Fruit fly (Drosophila melanogaster) whole organism, pupa: ENCODE measurements around the gene CG32856.

Experiments used
- CG10348 ChIP-seq: fragments of 200-800 bp; sonication (Bioruptor generic); IDR thresholded peaks from 2 replicates; pipeline ENCODE4 v1.3.6; 2022; ENCODE audit warnings: missing biosample characterization, missing genetic modification characterization
- CG12605 ChIP-seq: fragments of 200-800 bp; sonication (Bioruptor generic); IDR thresholded peaks from 2 replicates; pipeline ENCODE4 v1.3.6; 2022; ENCODE audit warnings: missing biosample characterization, missing genetic modification characterization
- CG13204 ChIP-seq: fragments of 200-800 bp; sonication (Bioruptor generic); optimal IDR thresholded peaks from 2 replicates; lab custom pipeline; 2018; ENCODE audit warnings: missing biosample characterization, mild to moderate bottlenecking, missing genetic modification characterization, moderate library complexity
- CG14655 ChIP-seq: fragments of 200-800 bp; sonication (Bioruptor generic); optimal IDR thresholded peaks from 3 replicates; lab custom pipeline; 2017; ENCODE audit warnings: mild to moderate bottlenecking, missing biosample characterization, missing genetic modification reagents, missing genetic modification characterization
- CG15710 ChIP-seq: fragments of 200-800 bp; sonication (Bioruptor generic); optimal IDR thresholded peaks from 2 replicates; lab custom pipeline; 2018; ENCODE audit warnings: missing biosample characterization, mild to moderate bottlenecking, missing genetic modification characterization, moderate library complexity
- CG17806 ChIP-seq: fragments of 200-800 bp; sonication (Bioruptor generic); optimal IDR thresholded peaks from 2 replicates; lab custom pipeline; 2018; ENCODE audit warnings: missing biosample characterization, mild to moderate bottlenecking, missing genetic modification characterization, moderate library complexity
- CG32121 ChIP-seq: fragments of 200-800 bp; sonication (Bioruptor generic); IDR thresholded peaks from 2 replicates; pipeline ENCODE4 v1.3.6; 2022; ENCODE audit warnings: missing biosample characterization, missing genetic modification characterization
- CG34367 ChIP-seq: fragments of 200-800 bp; sonication (Bioruptor generic); optimal IDR thresholded peaks from 2 replicates; lab custom pipeline; 2018; ENCODE audit warnings: missing biosample characterization, mild to moderate bottlenecking, missing genetic modification characterization
- CG4496 ChIP-seq: fragments of 200-800 bp; sonication (Bioruptor generic); IDR thresholded peaks from 3 replicates; pipeline ENCODE4 v1.3.6; 2022; ENCODE audit warnings: missing biosample characterization, missing genetic modification characterization
- CG8159 ChIP-seq: fragments of 200-800 bp; sonication (Bioruptor generic); optimal IDR thresholded peaks from 3 replicates; lab custom pipeline; 2018; ENCODE audit warnings: missing biosample characterization, mild to moderate bottlenecking, missing genetic modification characterization, moderate library complexity
- CG8301 ChIP-seq: fragments of 200-800 bp; sonication (Bioruptor generic); optimal IDR thresholded peaks from 2 replicates; lab custom pipeline; 2018; ENCODE audit warnings: missing biosample characterization, mild to moderate bottlenecking, missing genetic modification characterization
- CG9948 ChIP-seq: fragments of 200-800 bp; sonication (Bioruptor generic); optimal IDR thresholded peaks from 2 replicates; lab custom pipeline; 2018; ENCODE audit warnings: missing biosample characterization, mild to moderate bottlenecking, missing genetic modification characterization, moderate library complexity
- D1 ChIP-seq: fragments of 200-800 bp; sonication (Bioruptor generic); optimal IDR thresholded peaks from 2 replicates; lab custom pipeline; 2018; ENCODE audit warnings: missing biosample characterization, mild to moderate bottlenecking, missing genetic modification characterization, moderate library complexity
- EcR ChIP-seq: fragments of 200-800 bp; sonication (Bioruptor generic); optimal IDR thresholded peaks from 3 replicates; lab custom pipeline; 2019; ENCODE audit warnings: missing biosample characterization, missing genetic modification characterization, mild to moderate bottlenecking, moderate library complexity, missing genetic modification reagents
- Ets98B ChIP-seq: fragments of 200-800 bp; sonication (Bioruptor generic); IDR thresholded peaks from 2 replicates; pipeline ENCODE4 v1.3.6; 2022; ENCODE audit warnings: missing biosample characterization, missing genetic modification characterization
- Pif1A ChIP-seq: fragments of 200-800 bp; sonication (Bioruptor generic); optimal IDR thresholded peaks from 3 replicates; lab custom pipeline; 2016; ENCODE audit warnings: missing biosample characterization, missing genetic modification characterization
- Pif1B ChIP-seq: fragments of 200-800 bp; sonication (Bioruptor generic); optimal IDR thresholded peaks from 3 replicates; lab custom pipeline; 2016; ENCODE audit warnings: missing biosample characterization, missing genetic modification characterization
- Snoo ChIP-seq: fragments of 200-800 bp; sonication (Bioruptor generic); optimal IDR thresholded peaks from 3 replicates; lab custom pipeline; 2017; ENCODE audit warnings: missing biosample characterization, mild to moderate bottlenecking, missing genetic modification characterization, inconsistent platforms
- fd96Ca ChIP-seq: fragments of 200-800 bp; sonication (Bioruptor generic); IDR thresholded peaks from 3 replicates; pipeline ENCODE4 v1.3.6; 2022; ENCODE audit warnings: missing biosample characterization, missing genetic modification characterization
- gl ChIP-seq: fragments of 200-800 bp; sonication (Bioruptor generic); optimal IDR thresholded peaks from 2 replicates; lab custom pipeline; 2018; ENCODE audit warnings: missing biosample characterization, mild to moderate bottlenecking, missing genetic modification characterization
- rn ChIP-seq: fragments of 200-800 bp; sonication (Bioruptor generic); IDR thresholded peaks from 2 replicates; pipeline ENCODE4 v1.3.6; 2022; ENCODE audit warnings: missing biosample characterization, missing genetic modification characterization

CG32856 gene

dm6 chr3R:15919367-15920228 is 45.6 kb downstream of the CG32856 start:
- TF ChIP-seq CG13204 (peak; percentile 98), CG34367 (tag; lab: Kevin White, UChicago) (peak; percentile 97), EcR (GFP tag; lab: Kevin White, UChicago) (peak; percentile 69), CG32121 (GFP tag; lab: Robert Waterston, UW) (peak; percentile 92), CG8301 (tag; lab: Kevin White, UChicago) (peak; percentile 97), CG15710 (tag; lab: Kevin White, UChicago) (peak; percentile 93), CG12605 (GFP tag; lab: Robert Waterston, UW) (peak; percentile 95), D1 (tag; lab: Kevin White, UChicago) (peak; percentile 90), Snoo (tag; lab: Kevin White, UChicago) (peak; percentile 96), Pif1B (GFP tag; lab: Kevin White, UChicago) (peak; percentile 98), gl (tag; lab: Kevin White, UChicago) (peak; percentile 89), CG9948 (tag; lab: Kevin White, UChicago) (peak; percentile 95), CG10348 (GFP tag; lab: Robert Waterston, UW) (peak; percentile 75), CG4496 (peak; percentile 97), Pif1A (GFP tag; lab: Kevin White, UChicago) (peak; percentile 96), CG14655 (GFP tag; lab: Kevin White, UChicago) (peak; percentile 97), Ets98B (peak; percentile 95), rn (GFP tag; lab: Robert Waterston, UW) (peak; percentile 96), CG17806 (tag; lab: Kevin White, UChicago) (peak; percentile 96), CG8159 (tag; lab: Kevin White, UChicago) (peak; percentile 94), fd96Ca (GFP tag; lab: Robert Waterston, UW) (peak; percentile 97)

dm6 chr3R:15917907-15918306 is 47.2 kb downstream of the CG32856 start, which contains the start of gene CG45105:
Gene CG45105, minus strand, starts transcription at chr3R:15918007.
- TF ChIP-seq Snoo (tag; lab: Kevin White, UChicago) (no peak), Pif1A (GFP tag; lab: Kevin White, UChicago) (no peak), D1 (tag; lab: Kevin White, UChicago) (no peak), CG13204 (no peak), CG34367 (tag; lab: Kevin White, UChicago) (no peak), CG14655 (GFP tag; lab: Kevin White, UChicago) (no peak), Pif1B (GFP tag; lab: Kevin White, UChicago) (no peak), CG10348 (GFP tag; lab: Robert Waterston, UW) (no peak)
- TF ChIP-seq, all 21 proteins: peak for 0
